Worm (Caenorhabditis elegans) whole organism, L2 larva: ENCODE measurements around the gene dhs-6.

Source experiments
- C34F6.9 ChIP-seq: fragments of 150-350 bp; optimal IDR thresholded peaks from 2 replicates; lab custom pipeline; 2014; ENCODE audit warnings: missing biosample characterization, missing genetic modification characterization
- F13H6.1 ChIP-seq: sonication (generic microtip); optimal IDR thresholded peaks from 2 replicates; lab custom pipeline; 2016; ENCODE audit warnings: missing genetic modification characterization, missing compliant biosample characterization
- R02D3.7 ChIP-seq: fragments of 150-350 bp; optimal IDR thresholded peaks from 2 replicates; lab custom pipeline; 2014; ENCODE audit warnings: missing biosample characterization, missing genetic modification characterization
- Y55F3AM.14 ChIP-seq: fragments of 200-800 bp; sonication (Bioruptor generic); optimal IDR thresholded peaks from 2 replicates; lab custom pipeline; 2018; ENCODE audit warnings: mild to moderate bottlenecking, missing genetic modification characterization, missing compliant biosample characterization
- ZK546.5 ChIP-seq: sonication (generic microtip); optimal IDR thresholded peaks from 2 replicates; lab custom pipeline; 2017; ENCODE audit warnings: missing biosample characterization, missing genetic modification characterization
- alr-1 ChIP-seq: fragments of 150-350 bp; optimal IDR thresholded peaks from 2 replicates; lab custom pipeline; 2014; ENCODE audit warnings: missing biosample characterization, missing genetic modification characterization
- aly-2 ChIP-seq: fragments of 150-350 bp; optimal IDR thresholded peaks from 2 replicates; lab custom pipeline; 2014; ENCODE audit warnings: missing biosample characterization, missing genetic modification characterization
- ama-1 ChIP-seq: fragments of 150-350 bp; optimal IDR thresholded peaks from 2 replicates; lab custom pipeline; 2018; ENCODE audit warnings: inconsistent platforms
- blmp-1 ChIP-seq: sonication (generic microtip); optimal IDR thresholded peaks from 2 replicates; lab custom pipeline; 2017; ENCODE audit warnings: missing genetic modification characterization, mild to moderate bottlenecking, missing compliant biosample characterization, antibody characterized with exemption, moderate library complexity; ENCODE audit not compliant: insufficient read depth
- ceh-16 ChIP-seq: fragments of 150-350 bp; optimal IDR thresholded peaks from 2 replicates; lab custom pipeline; 2014; ENCODE audit warnings: missing biosample characterization, missing genetic modification characterization
- crh-2 ChIP-seq: sonication (generic microtip); optimal IDR thresholded peaks from 2 replicates; lab custom pipeline; 2017; ENCODE audit warnings: missing biosample characterization, missing genetic modification characterization
- dmd-4 ChIP-seq: sonication (generic microtip); optimal IDR thresholded peaks from 2 replicates; lab custom pipeline; 2017; ENCODE audit warnings: missing biosample characterization, missing genetic modification characterization
- egl-27 ChIP-seq: sonication (generic microtip); optimal IDR thresholded peaks from 3 replicates; lab custom pipeline; 2017; ENCODE audit warnings: missing biosample characterization, missing genetic modification reagents, missing genetic modification characterization
- elt-1 ChIP-seq: fragments of 150-350 bp; optimal IDR thresholded peaks from 2 replicates; lab custom pipeline; 2014; ENCODE audit warnings: missing biosample characterization, missing genetic modification characterization
- elt-3 ChIP-seq: sonication (generic microtip); optimal IDR thresholded peaks from 2 replicates; lab custom pipeline; 2017; ENCODE audit warnings: missing biosample characterization, missing genetic modification characterization
- fos-1 ChIP-seq: fragments of 150-350 bp; optimal IDR thresholded peaks from 2 replicates; lab custom pipeline; 2014; ENCODE audit warnings: missing biosample characterization, missing genetic modification characterization
- gmeb-1 ChIP-seq: fragments of 150-350 bp; optimal IDR thresholded peaks from 2 replicates; lab custom pipeline; 2014; ENCODE audit warnings: missing biosample characterization, missing genetic modification characterization
- lin-11 ChIP-seq: fragments of 150-350 bp; sonication (generic microtip); optimal IDR thresholded peaks from 2 replicates; lab custom pipeline; 2014; ENCODE audit warnings: missing biosample characterization, missing genetic modification characterization, inconsistent platforms, mixed read lengths
- lin-13 ChIP-seq: fragments of 150-350 bp; optimal IDR thresholded peaks from 2 replicates; lab custom pipeline; 2014; ENCODE audit warnings: missing biosample characterization, missing genetic modification reagents, missing genetic modification characterization
- lsy-2 ChIP-seq, 2 experiments: fragments of 150-350 bp in 1 of 2; sonication (generic microtip) in 1 of 2; optimal IDR thresholded peaks; 2 replicates each; lab custom pipeline; 2014 to 2017; ENCODE audit warnings: missing biosample characterization in 2 of 2, missing genetic modification characterization in 2 of 2
- mab-5 ChIP-seq: fragments of 150-350 bp; optimal IDR thresholded peaks from 2 replicates; lab custom pipeline; 2014; ENCODE audit warnings: missing biosample characterization, missing genetic modification characterization
- mbf-1 ChIP-seq: sonication (generic microtip); optimal IDR thresholded peaks from 2 replicates; lab custom pipeline; 2017; ENCODE audit warnings: missing biosample characterization, missing genetic modification characterization
- mdl-1 ChIP-seq, 2 experiments: fragments of 150-350 bp in 1 of 2; sonication (generic microtip) in 1 of 2; optimal IDR thresholded peaks; 2 replicates each; lab custom pipeline; 2017; ENCODE audit warnings: missing biosample characterization in 2 of 2, missing genetic modification characterization in 2 of 2
- nhr-11 ChIP-seq: fragments of 150-350 bp; optimal IDR thresholded peaks from 2 replicates; lab custom pipeline; 2014; ENCODE audit warnings: missing biosample characterization, missing genetic modification characterization
- nhr-12 ChIP-seq: fragments of 150-350 bp; optimal IDR thresholded peaks from 2 replicates; lab custom pipeline; 2014; ENCODE audit warnings: missing biosample characterization, missing genetic modification characterization
- nhr-129 ChIP-seq: fragments of 150-350 bp; optimal IDR thresholded peaks from 2 replicates; lab custom pipeline; 2014; ENCODE audit warnings: missing biosample characterization, missing genetic modification characterization
- nhr-23 ChIP-seq: fragments of 150-350 bp; optimal IDR thresholded peaks from 2 replicates; lab custom pipeline; 2014; ENCODE audit warnings: missing biosample characterization, missing genetic modification reagents, missing genetic modification characterization
- nhr-237 ChIP-seq: fragments of 150-350 bp; optimal IDR thresholded peaks from 2 replicates; lab custom pipeline; 2014; ENCODE audit warnings: missing biosample characterization, missing genetic modification characterization
- nhr-25 ChIP-seq: fragments of 150-350 bp; sonication (generic microtip); optimal IDR thresholded peaks from 3 replicates; lab custom pipeline; 2014; ENCODE audit warnings: missing biosample characterization, missing genetic modification characterization
- nhr-6 ChIP-seq: fragments of 150-350 bp; optimal IDR thresholded peaks from 2 replicates; lab custom pipeline; 2014; ENCODE audit warnings: missing biosample characterization, missing genetic modification characterization
- nhr-77 ChIP-seq: fragments of 150-350 bp; optimal IDR thresholded peaks from 2 replicates; lab custom pipeline; 2014; ENCODE audit warnings: missing biosample characterization, missing genetic modification characterization
- peb-1 ChIP-seq: fragments of 150-350 bp; optimal IDR thresholded peaks from 2 replicates; lab custom pipeline; 2014; ENCODE audit warnings: missing biosample characterization, missing genetic modification characterization
- sem-4 ChIP-seq: fragments of 150-350 bp; optimal IDR thresholded peaks from 2 replicates; lab custom pipeline; 2014; ENCODE audit warnings: missing biosample characterization, missing genetic modification reagents, missing genetic modification characterization
- skn-1 ChIP-seq: sonication (generic microtip); optimal IDR thresholded peaks from 2 replicates; lab custom pipeline; 2017; ENCODE audit warnings: missing biosample characterization, missing genetic modification characterization
- sma-3 ChIP-seq: sonication (generic microtip); optimal IDR thresholded peaks from 2 replicates; lab custom pipeline; 2016; ENCODE audit warnings: missing genetic modification reagents, missing genetic modification characterization, missing compliant biosample characterization
- sma-9 ChIP-seq, 2 experiments: fragments of 150-350 bp in 1 of 2; sonication (generic microtip) in 1 of 2; optimal IDR thresholded peaks; 2 replicates each; lab custom pipeline; 2014 to 2016; ENCODE audit warnings: missing genetic modification characterization in 2 of 2, mild to moderate bottlenecking in 1 of 2, missing biosample characterization in 1 of 2, missing compliant biosample characterization in 1 of 2, missing genetic modification reagents in 1 of 2, moderate library complexity in 1 of 2
- snpc-4 ChIP-seq: fragments of 150-350 bp; optimal IDR thresholded peaks from 2 replicates; lab custom pipeline; 2014; ENCODE audit warnings: missing biosample characterization, missing genetic modification characterization
- unc-39 ChIP-seq: fragments of 150-350 bp; optimal IDR thresholded peaks from 2 replicates; lab custom pipeline; 2014; ENCODE audit warnings: missing biosample characterization, missing genetic modification characterization
- unc-55 ChIP-seq: fragments of 150-350 bp; sonication (generic microtip); optimal IDR thresholded peaks from 3 replicates; lab custom pipeline; 2014; ENCODE audit warnings: missing biosample characterization, missing genetic modification reagents, missing genetic modification characterization
- unc-62 ChIP-seq: fragments of 150-350 bp; optimal IDR thresholded peaks from 2 replicates; lab custom pipeline; 2014; ENCODE audit warnings: missing biosample characterization, missing genetic modification reagents, missing genetic modification characterization
- zag-1 ChIP-seq: fragments of 150-350 bp; optimal IDR thresholded peaks from 2 replicates; lab custom pipeline; 2014; ENCODE audit warnings: missing biosample characterization, missing genetic modification characterization
- ztf-1 ChIP-seq: fragments of 200-800 bp; sonication (Bioruptor generic); conservative IDR thresholded peaks from 2 replicates; pipeline ENCODE4 v1.3.6; 2022; ENCODE audit warnings: missing genetic modification characterization, missing compliant biosample characterization
- ztf-11 ChIP-seq: sonication (generic microtip); optimal IDR thresholded peaks from 2 replicates; lab custom pipeline; 2017; ENCODE audit warnings: missing biosample characterization, missing genetic modification characterization
- ztf-4 ChIP-seq: fragments of 150-350 bp; optimal IDR thresholded peaks from 2 replicates; lab custom pipeline; 2014; ENCODE audit warnings: missing biosample characterization, missing genetic modification characterization

The dhs-6 gene

DNA sequence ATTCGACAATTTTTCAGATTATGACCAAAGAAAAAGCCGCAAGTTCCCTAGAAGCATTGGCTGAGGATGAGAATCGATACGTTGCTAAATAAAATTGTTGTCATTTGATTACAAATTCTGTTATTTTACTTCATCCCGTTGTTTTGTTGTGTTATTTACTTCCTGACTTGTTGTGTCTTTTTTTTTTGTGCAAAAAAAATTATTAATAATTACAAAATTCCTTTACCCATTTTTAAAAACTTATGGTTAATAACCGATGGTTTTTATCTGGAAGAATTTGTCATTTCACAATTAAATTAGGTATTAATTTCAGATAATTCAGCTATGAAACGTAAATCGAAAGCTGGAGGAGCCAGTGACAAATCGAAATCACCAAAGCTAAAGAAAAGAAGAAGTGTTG lies 22.9 kb downstream of the dhs-6 start, which contains the start of gene C17G10.1:
C17G10.1 (plus strand) TSS at position 301 of the 400 bp plus-strand sequence.
- TF ChIP-seq zag-1 (tag; lab: Kevin White, UChicago) (no peak), blmp-1 (tag; lab: Kevin White, UChicago) (no peak), R02D3.7 (tag; lab: Kevin White, UChicago) (no peak), crh-2 (tag; lab: Kevin White, UChicago) (no peak), lin-11 (no peak), elt-1 (no peak)

DNA sequence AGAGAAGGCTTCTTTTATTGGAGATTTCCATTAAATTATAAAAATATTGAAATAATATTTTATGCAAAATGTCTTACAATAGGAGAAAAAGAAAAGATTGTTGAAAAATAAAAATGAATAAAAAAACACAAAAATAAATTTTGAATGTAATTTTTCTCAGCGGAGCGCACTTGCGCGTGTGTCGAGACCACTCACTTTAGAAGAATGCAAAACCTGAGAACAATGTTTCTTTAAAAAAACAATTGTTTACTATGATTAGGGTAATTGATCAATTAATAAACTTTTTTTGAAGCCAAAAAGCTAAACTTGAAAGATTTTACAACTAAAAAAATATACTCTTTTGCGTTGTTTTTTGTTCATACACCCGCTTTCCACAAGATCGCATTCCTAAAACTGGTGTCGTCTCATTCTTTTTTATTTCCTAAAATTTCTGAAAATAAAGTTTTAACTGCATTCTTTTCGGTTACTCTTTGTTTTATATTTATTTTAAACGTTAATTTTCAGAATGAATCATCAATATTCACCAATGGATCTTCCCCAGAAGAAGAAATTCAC lies 24.8 kb downstream of the dhs-6 start, which contains the start of gene ttc-4:
ttc-4 (plus strand) TSS at position 505 of the 555 bp plus-strand sequence.
- TF ChIP-seq R02D3.7 (tag; lab: Kevin White, UChicago) (no peak), sma-3 (GFP tag; lab: Kevin White, UChicago) (peak; percentile 20), F13H6.1 (tag; lab: Kevin White, UChicago) (peak; percentile 4), skn-1 (no peak), ztf-4 (tag; lab: Kevin White, UChicago) (no peak), nhr-6 (tag; lab: Kevin White, UChicago) (no peak), lin-13 (GFP tag; lab: Kevin White, UChicago) (peak; percentile 27), nhr-11 (tag; lab: Kevin White, UChicago) (no peak), sma-9 (GFP tag; optimal IDR thresholded peaks at IDR 0.05; lab: Kevin White, UChicago) (no peak), sma-9 (tag; optimal IDR thresholded peaks at IDR 0.05; lab: Kevin White, UChicago) (no peak), nhr-25 (peak; percentile 22), crh-2 (tag; lab: Kevin White, UChicago) (peak; percentile 28), elt-1 (no peak), fos-1 (tag; lab: Kevin White, UChicago) (peak; percentile 25), nhr-23 (tag; lab: Kevin White, UChicago) (no peak), aly-2 (tag; lab: Kevin White, UChicago) (no peak), ztf-11 (tag; lab: Kevin White, UChicago) (no peak), ama-1 (lab: Kevin White, UChicago) (no peak), blmp-1 (tag; lab: Kevin White, UChicago) (no peak), C34F6.9 (peak; percentile 68), ceh-16 (tag; lab: Kevin White, UChicago) (no peak), nhr-129 (peak; percentile 27), peb-1 (tag; lab: Kevin White, UChicago) (no peak), alr-1 (tag; lab: Kevin White, UChicago) (no peak), ztf-1 (GFP tag; lab: Robert Waterston, UW) (no peak), nhr-237 (no peak), lsy-2 (tag; optimal IDR thresholded peaks at IDR 0.05; lab: Kevin White, UChicago) (peak in 1 of 2 experiments; percentile 66), dmd-4 (tag; lab: Kevin White, UChicago) (no peak), ZK546.5 (no peak), Y55F3AM.14 (no peak), unc-55 (GFP tag; lab: Kevin White, UChicago) (peak; percentile 76), nhr-77 (tag; lab: Kevin White, UChicago) (no peak), lin-11 (no peak), mdl-1 (tag; optimal IDR thresholded peaks at IDR 0.05; lab: Kevin White, UChicago) (no peak), zag-1 (tag; lab: Kevin White, UChicago) (no peak), mbf-1 (tag; lab: Kevin White, UChicago) (no peak), snpc-4 (tag; lab: Kevin White, UChicago) (no peak), elt-3 (no peak), mab-5 (tag; lab: Kevin White, UChicago) (no peak), sem-4 (tag; lab: Kevin White, UChicago) (no peak), nhr-12 (tag; lab: Kevin White, UChicago) (no peak), unc-62 (GFP tag; lab: Kevin White, UChicago) (no peak), egl-27 (tag; lab: Kevin White, UChicago) (no peak), gmeb-1 (tag; lab: Kevin White, UChicago) (no peak), unc-39 (tag; lab: Kevin White, UChicago) (no peak)
